Worm (Caenorhabditis elegans): Measurements from ENCODE around the gene F47B7.5.

F47B7.5 gene

ce11 chrX:3742223-3742622 is 26.4 kb downstream of the F47B7.5 start, which contains the start of gene fkh-2:
fkh-2 (minus strand) TSS chrX:3742323.
- TF ChIP-seq ref-1 (GFP tag; conservative IDR thresholded peaks at IDR 0.05) (no peak), tab-1 (GFP tag; IDR thresholded peaks at IDR 0.05) (no peak), klf-2 (GFP tag; conservative IDR thresholded peaks at IDR 0.05) (no peak), med-1 (GFP tag; optimal IDR thresholded peaks at IDR 0.05; ENCODE audit: insufficient read depth) (no peak), flt-1 (GFP tag; IDR thresholded peaks at IDR 0.05) (no peak), ztf-29 (GFP tag; IDR thresholded peaks at IDR 0.05) (no peak), ztf-23 (GFP tag; IDR thresholded peaks at IDR 0.05) (no peak), cog-1 (tag; optimal IDR thresholded peaks at IDR 0.05) (no peak), T22C8.4 (GFP tag; IDR thresholded peaks at IDR 0.05) (no peak)

ce11 chrX:3738617-3739016 is 30.0 kb downstream of the F47B7.5 start:
- TF ChIP-seq flt-1 (GFP tag; IDR thresholded peaks at IDR 0.05) (no peak), ztf-23 (GFP tag; IDR thresholded peaks at IDR 0.05) (no peak), cog-1 (tag; optimal IDR thresholded peaks at IDR 0.05) (no peak), klf-2 (GFP tag; conservative IDR thresholded peaks at IDR 0.05) (no peak), ztf-29 (GFP tag; IDR thresholded peaks at IDR 0.05) (no peak), tab-1 (GFP tag; IDR thresholded peaks at IDR 0.05) (no peak), med-1 (GFP tag; optimal IDR thresholded peaks at IDR 0.05; ENCODE audit: insufficient read depth) (no peak), ref-1 (GFP tag; conservative IDR thresholded peaks at IDR 0.05) (no peak), T22C8.4 (GFP tag; IDR thresholded peaks at IDR 0.05) (no peak)

- TF ChIP-seq flt-1 (GFP tag; IDR thresholded peaks at IDR 0.05) (no peak), ztf-29 (GFP tag; IDR thresholded peaks at IDR 0.05) (no peak), klf-2 (GFP tag; conservative IDR thresholded peaks at IDR 0.05) (no peak), tab-1 (GFP tag; IDR thresholded peaks at IDR 0.05) (no peak), ztf-23 (GFP tag; IDR thresholded peaks at IDR 0.05) (no peak), cog-1 (tag; optimal IDR thresholded peaks at IDR 0.05) (no peak), T22C8.4 (GFP tag; IDR thresholded peaks at IDR 0.05) (no peak), ref-1 (GFP tag; conservative IDR thresholded peaks at IDR 0.05) (no peak), med-1 (GFP tag; optimal IDR thresholded peaks at IDR 0.05; ENCODE audit: insufficient read depth) (no peak)
These were observed 34.9 kb downstream of the F47B7.5 start, which contains the start of gene tag-18 for ce11 chrX:3733732-3734131. tag-18 (minus strand) TSS chrX:3734036.

- no peak for TF ChIP-seq ztf-29 (GFP tag; IDR thresholded peaks at IDR 0.05)
- no peak for TF ChIP-seq med-1 (GFP tag; optimal IDR thresholded peaks at IDR 0.05; ENCODE audit: insufficient read depth)
- no peak for TF ChIP-seq tab-1 (GFP tag; IDR thresholded peaks at IDR 0.05)
- TF ChIP-seq cog-1 (tag; optimal IDR thresholded peaks at IDR 0.05) = no peak
- no peak for TF ChIP-seq ref-1 (GFP tag; conservative IDR thresholded peaks at IDR 0.05)
- no peak for TF ChIP-seq T22C8.4 (GFP tag; IDR thresholded peaks at IDR 0.05)
- no peak for TF ChIP-seq klf-2 (GFP tag; conservative IDR thresholded peaks at IDR 0.05)
- no peak for TF ChIP-seq flt-1 (GFP tag; IDR thresholded peaks at IDR 0.05)
- TF ChIP-seq ztf-23 (GFP tag; IDR thresholded peaks at IDR 0.05) = no peak
These were observed 35.3 kb downstream of the F47B7.5 start for ce11 chrX:3733321-3733720.

- TF ChIP-seq cog-1 (tag; optimal IDR thresholded peaks at IDR 0.05) (no peak), klf-2 (GFP tag; conservative IDR thresholded peaks at IDR 0.05) (no peak), T22C8.4 (GFP tag; IDR thresholded peaks at IDR 0.05) (no peak), flt-1 (GFP tag; IDR thresholded peaks at IDR 0.05) (no peak), ztf-23 (GFP tag; IDR thresholded peaks at IDR 0.05) (no peak)
These were observed 39.6 kb downstream of the F47B7.5 start, which contains the start of gene aex-4 for ce11 chrX:3728970-3729369. aex-4 (plus strand) TSS chrX:3729281.

ce11 chrX:3727274-3727673 is 41.3 kb downstream of the F47B7.5 start, which contains the start of gene nlp-1:
nlp-1 (plus strand) TSS chrX:3727574.
- TF ChIP-seq klf-2 (GFP tag; conservative IDR thresholded peaks at IDR 0.05) = no peak
- no peak for TF ChIP-seq ztf-29 (GFP tag; IDR thresholded peaks at IDR 0.05)
- no peak for TF ChIP-seq med-1 (GFP tag; optimal IDR thresholded peaks at IDR 0.05; ENCODE audit: insufficient read depth)
- no peak for TF ChIP-seq ztf-23 (GFP tag; IDR thresholded peaks at IDR 0.05)
- no peak for TF ChIP-seq flt-1 (GFP tag; IDR thresholded peaks at IDR 0.05)
- no peak for TF ChIP-seq T22C8.4 (GFP tag; IDR thresholded peaks at IDR 0.05)
- TF ChIP-seq cog-1 (tag; optimal IDR thresholded peaks at IDR 0.05) = no peak
- no peak for TF ChIP-seq tab-1 (GFP tag; IDR thresholded peaks at IDR 0.05)
- no peak for TF ChIP-seq ref-1 (GFP tag; conservative IDR thresholded peaks at IDR 0.05)

ce11 chrX:3725437-3725836 is 43.2 kb downstream of the F47B7.5 start:
- TF ChIP-seq ref-1 (GFP tag; conservative IDR thresholded peaks at IDR 0.05) = no peak
- no peak for TF ChIP-seq klf-2 (GFP tag; conservative IDR thresholded peaks at IDR 0.05)
- TF ChIP-seq flt-1 (GFP tag; IDR thresholded peaks at IDR 0.05) = no peak
- no peak for TF ChIP-seq ztf-23 (GFP tag; IDR thresholded peaks at IDR 0.05)
- no peak for TF ChIP-seq tab-1 (GFP tag; IDR thresholded peaks at IDR 0.05)

All from whole organism, midembryonic.